Fruit fly (Drosophila melanogaster): Measurements from ENCODE around the gene Cpr62Bc.

dm6 chr3L:1869719-1870118 is 27.8 kb upstream of the Cpr62Bc start, which contains the start of gene CG13924:
- no peak for TF ChIP-seq Ets96B (tag; optimal IDR thresholded peaks at IDR 0.05)
- TF ChIP-seq dsx (GFP tag; optimal IDR thresholded peaks at IDR 0.05; ENCODE audit: poor library complexity, severe bottlenecking): no peak
- no peak for TF ChIP-seq Blimp-1 (GFP tag; optimal IDR thresholded peaks at IDR 0.05)
- no peak for TF ChIP-seq Hr38 (GFP tag; optimal IDR thresholded peaks at IDR 0.05)
- TF ChIP-seq esn (GFP tag; optimal IDR thresholded peaks at IDR 0.05): no peak

Data from whole organism, prepupa.